Fruit fly (Drosophila melanogaster): ENCODE measurements around the gene CG33159.

The CG33159 gene

dm6 chr3L:3166200-3166695, 38.0 kb downstream of the CG33159 start, which contains the start of gene Asciz:
Gene Asciz (minus strand): TSS chr3L:3166250.
- TF ChIP-seq Sin3A (optimal IDR thresholded peaks at IDR 0.05) (no peak), insv (optimal IDR thresholded peaks at IDR 0.05) (no peak), ttk (optimal IDR thresholded peaks at IDR 0.05) (no peak), Myc (optimal IDR thresholded peaks at IDR 0.05) (no peak), h (optimal IDR thresholded peaks at IDR 0.05) (no peak), psq (optimal IDR thresholded peaks at IDR 0.05) (no peak)

dm6 chr3L:3165399-3165798, 38.8 kb downstream of the CG33159 start:
- TF ChIP-seq psq (optimal IDR thresholded peaks at IDR 0.05) (no peak), Myc (optimal IDR thresholded peaks at IDR 0.05) (no peak), h (optimal IDR thresholded peaks at IDR 0.05) (no peak), ttk (optimal IDR thresholded peaks at IDR 0.05) (no peak)

- TF ChIP-seq psq (optimal IDR thresholded peaks at IDR 0.05) (no peak), insv (optimal IDR thresholded peaks at IDR 0.05) (no peak), ttk (optimal IDR thresholded peaks at IDR 0.05) (no peak), h (optimal IDR thresholded peaks at IDR 0.05) (no peak), Myc (optimal IDR thresholded peaks at IDR 0.05) (no peak), Sin3A (optimal IDR thresholded peaks at IDR 0.05) (no peak)
Observed at dm6 chr3L:3164951-3165350, 39.3 kb downstream of the CG33159 start, which contains the start of gene CG32280. Gene CG32280 (plus strand): TSS chr3L:3165181.

- TF ChIP-seq h (optimal IDR thresholded peaks at IDR 0.05) (no peak), Myc (optimal IDR thresholded peaks at IDR 0.05) (no peak), Sin3A (optimal IDR thresholded peaks at IDR 0.05) (no peak), insv (optimal IDR thresholded peaks at IDR 0.05) (no peak), psq (optimal IDR thresholded peaks at IDR 0.05) (no peak), ttk (optimal IDR thresholded peaks at IDR 0.05) (peak; percentile 95)
Observed at dm6 chr3L:3162584-3162983, 41.7 kb downstream of the CG33159 start.

- no peak for TF ChIP-seq Sin3A (optimal IDR thresholded peaks at IDR 0.05)
- no peak for TF ChIP-seq Myc (optimal IDR thresholded peaks at IDR 0.05)
- no peak for TF ChIP-seq ttk (optimal IDR thresholded peaks at IDR 0.05)
Observed at dm6 chr3L:3161968-3162367, 42.3 kb downstream of the CG33159 start, which contains the start of gene rasp. Gene rasp (plus strand): TSS chr3L:3162180.

- TF ChIP-seq ttk (optimal IDR thresholded peaks at IDR 0.05) = no peak
- no peak for TF ChIP-seq insv (optimal IDR thresholded peaks at IDR 0.05)
- TF ChIP-seq Myc (optimal IDR thresholded peaks at IDR 0.05) = no peak
- peak; percentile 37 for TF ChIP-seq h (optimal IDR thresholded peaks at IDR 0.05)
- TF ChIP-seq Sin3A (optimal IDR thresholded peaks at IDR 0.05) = no peak
- TF ChIP-seq psq (optimal IDR thresholded peaks at IDR 0.05) = no peak
Observed at dm6 chr3L:3159309-3160194, 44.7 kb downstream of the CG33159 start, which contains the start of the genes ND-30 and CG15812. Gene ND-30 (minus strand): TSS chr3L:3159578. Gene CG15812 (plus strand): TSS chr3L:3159991.

- TF ChIP-seq Sin3A (optimal IDR thresholded peaks at IDR 0.05) (no peak), insv (optimal IDR thresholded peaks at IDR 0.05) (no peak), Myc (optimal IDR thresholded peaks at IDR 0.05) (no peak), psq (optimal IDR thresholded peaks at IDR 0.05) (no peak)
Observed at dm6 chr3L:3157651-3158050, 46.6 kb downstream of the CG33159 start.
